Worm (Caenorhabditis elegans) whole organism, young adult: ENCODE results near the gene ZK899.1.

ENCODE experiments used
- B0035.1 ChIP-seq: sonication (generic microtip); optimal IDR thresholded peaks from 2 replicates; lab custom pipeline; 2016; ENCODE audit warnings: missing genetic modification characterization, mild to moderate bottlenecking, missing compliant biosample characterization, missing genotype, missing genetic modification reagents
- B0336.3 ChIP-seq: fragments of 200-800 bp; sonication (Bioruptor generic); IDR thresholded peaks from 2 replicates; pipeline ENCODE4 v1.3.6; 2022; ENCODE audit warnings: missing genetic modification characterization, missing compliant biosample characterization
- F52B5.7 ChIP-seq: sonication (generic microtip); optimal IDR thresholded peaks from 2 replicates; lab custom pipeline; 2016; ENCODE audit warnings: mild to moderate bottlenecking, missing genetic modification characterization, missing compliant biosample characterization
- F57A8.1 ChIP-seq: fragments of 200-800 bp; sonication (Bioruptor generic); optimal IDR thresholded peaks from 2 replicates; lab custom pipeline; 2018; ENCODE audit warnings: mild to moderate bottlenecking, missing genetic modification characterization, moderate library complexity, missing compliant biosample characterization
- K11D2.4 ChIP-seq: fragments of 200-800 bp; sonication (Bioruptor generic); IDR thresholded peaks from 2 replicates; pipeline ENCODE4 v1.3.6; 2022; ENCODE audit warnings: missing genetic modification reagents, missing genetic modification characterization, missing compliant biosample characterization
- K12H6.12 ChIP-seq: fragments of 200-800 bp; sonication (Bioruptor generic); optimal IDR thresholded peaks from 2 replicates; lab custom pipeline; 2018; ENCODE audit warnings: mild to moderate bottlenecking, missing genetic modification characterization, missing compliant biosample characterization
- T26A5.8 ChIP-seq: sonication (generic microtip); optimal IDR thresholded peaks from 2 replicates; lab custom pipeline; 2016; ENCODE audit warnings: missing genetic modification characterization, missing compliant biosample characterization
- Y67H2A.10 ChIP-seq: fragments of 200-800 bp; sonication (Bioruptor generic); conservative IDR thresholded peaks from 2 replicates; pipeline ENCODE4 v1.3.6; 2022; ENCODE audit warnings: missing genetic modification reagents, missing genetic modification characterization, missing compliant biosample characterization
- akir-1 ChIP-seq: fragments of 200-800 bp; sonication (Bioruptor generic); optimal IDR thresholded peaks from 2 replicates; lab custom pipeline; 2018; ENCODE audit warnings: mild to moderate bottlenecking, missing genetic modification characterization, moderate library complexity, missing compliant biosample characterization
- aptf-2 ChIP-seq: fragments of 200-800 bp; sonication (Bioruptor generic); conservative IDR thresholded peaks from 2 replicates; pipeline ENCODE4 v1.3.6; 2022; ENCODE audit warnings: missing genetic modification reagents, missing genetic modification characterization, missing compliant biosample characterization
- aptf-3 ChIP-seq: fragments of 200-800 bp; sonication (Bioruptor generic); IDR thresholded peaks from 2 replicates; pipeline ENCODE4 v1.3.6; 2022; ENCODE audit warnings: missing genetic modification characterization, missing compliant biosample characterization
- attf-3 ChIP-seq: fragments of 200-800 bp; sonication (Bioruptor generic); conservative IDR thresholded peaks from 2 replicates; pipeline ENCODE4 v1.3.6; 2022; ENCODE audit warnings: missing genetic modification reagents, missing genetic modification characterization, missing compliant biosample characterization
- bed-1 ChIP-seq: fragments of 200-800 bp; sonication (Bioruptor generic); IDR thresholded peaks from 2 replicates; pipeline ENCODE4 v1.3.6; 2022; ENCODE audit warnings: missing genetic modification reagents, missing genetic modification characterization, missing compliant biosample characterization
- ccch-3 ChIP-seq: fragments of 200-800 bp; sonication (Bioruptor generic); optimal IDR thresholded peaks from 2 replicates; lab custom pipeline; 2018; ENCODE audit warnings: mild to moderate bottlenecking, missing genetic modification characterization, missing compliant biosample characterization
- cebp-2 ChIP-seq: fragments of 200-800 bp; sonication (Bioruptor generic); IDR thresholded peaks from 2 replicates; pipeline ENCODE4 v1.3.6; 2022; ENCODE audit warnings: missing genetic modification characterization, missing compliant biosample characterization
- ceh-27 ChIP-seq: fragments of 200-800 bp; sonication (Bioruptor generic); optimal IDR thresholded peaks from 2 replicates; lab custom pipeline; 2018; ENCODE audit warnings: mild to moderate bottlenecking, missing genetic modification characterization, moderate library complexity, missing compliant biosample characterization
- ceh-40 ChIP-seq: fragments of 200-800 bp; sonication (Bioruptor generic); IDR thresholded peaks from 2 replicates; pipeline ENCODE4 v1.3.6; 2022; ENCODE audit warnings: missing genetic modification characterization, missing compliant biosample characterization
- ceh-58 ChIP-seq: fragments of 200-800 bp; sonication (Bioruptor generic); IDR thresholded peaks from 2 replicates; pipeline ENCODE4 v1.3.6; 2022; ENCODE audit warnings: missing genetic modification characterization, missing compliant biosample characterization
- die-1 ChIP-seq: sonication (generic microtip); optimal IDR thresholded peaks from 2 replicates; lab custom pipeline; 2016; ENCODE audit warnings: missing genotype, mild to moderate bottlenecking, missing genetic modification characterization, missing compliant biosample characterization
- dpff-1 ChIP-seq: sonication (generic microtip); optimal IDR thresholded peaks from 2 replicates; lab custom pipeline; 2017; ENCODE audit warnings: mild to moderate bottlenecking, missing genetic modification characterization, missing compliant biosample characterization
- ets-4 ChIP-seq: fragments of 200-800 bp; sonication (Bioruptor generic); optimal IDR thresholded peaks from 2 replicates; lab custom pipeline; 2018; ENCODE audit warnings: mild to moderate bottlenecking, missing genetic modification characterization, missing compliant biosample characterization
- fkh-3 ChIP-seq: sonication (generic microtip); optimal IDR thresholded peaks from 2 replicates; lab custom pipeline; 2016; ENCODE audit warnings: mild to moderate bottlenecking, missing genetic modification characterization, missing compliant biosample characterization
- hlh-26 ChIP-seq: fragments of 200-800 bp; sonication (Bioruptor generic); conservative IDR thresholded peaks from 2 replicates; pipeline ENCODE4 v1.3.6; 2022; ENCODE audit warnings: missing genetic modification reagents, missing genetic modification characterization, missing compliant biosample characterization
- hmg-1.2 ChIP-seq: fragments of 200-800 bp; sonication (Bioruptor generic); IDR thresholded peaks from 2 replicates; pipeline ENCODE4 v1.3.6; 2022; ENCODE audit warnings: missing genetic modification reagents, missing genetic modification characterization, missing compliant biosample characterization
- hrde-1 ChIP-seq: sonication (generic microtip); optimal IDR thresholded peaks from 2 replicates; lab custom pipeline; 2016; ENCODE audit warnings: missing genetic modification characterization, mild to moderate bottlenecking, missing compliant biosample characterization, moderate library complexity, missing genotype, missing genetic modification reagents, borderline replicate concordance
- lag-1 ChIP-seq: fragments of 200-800 bp; sonication (Bioruptor generic); IDR thresholded peaks from 2 replicates; pipeline ENCODE4 v1.3.6; 2022; ENCODE audit warnings: missing genetic modification reagents, missing genetic modification characterization, missing compliant biosample characterization
- lin-26 ChIP-seq: fragments of 200-800 bp; sonication (Bioruptor generic); IDR thresholded peaks from 2 replicates; pipeline ENCODE4 v1.3.6; 2022; ENCODE audit warnings: missing genetic modification reagents, missing genetic modification characterization, missing compliant biosample characterization
- lin-40 ChIP-seq: sonication (generic microtip); optimal IDR thresholded peaks from 2 replicates; lab custom pipeline; 2016; ENCODE audit warnings: missing genetic modification characterization, mild to moderate bottlenecking, missing compliant biosample characterization, missing genotype, missing genetic modification reagents
- lir-1 ChIP-seq: fragments of 200-800 bp; sonication (Bioruptor generic); conservative IDR thresholded peaks from 2 replicates; pipeline ENCODE4 v1.3.6; 2022; ENCODE audit warnings: missing genetic modification reagents, missing genetic modification characterization, missing compliant biosample characterization
- madf-6 ChIP-seq: fragments of 200-800 bp; sonication (Bioruptor generic); IDR thresholded peaks from 2 replicates; pipeline ENCODE4 v1.3.6; 2022; ENCODE audit warnings: missing genetic modification reagents, missing genetic modification characterization, missing compliant biosample characterization
- madf-8 ChIP-seq: fragments of 200-800 bp; sonication (Bioruptor generic); conservative IDR thresholded peaks from 2 replicates; pipeline ENCODE4 v1.3.6; 2022; ENCODE audit warnings: missing genetic modification reagents, missing genetic modification characterization, missing compliant biosample characterization
- mcd-1 ChIP-seq: fragments of 200-800 bp; sonication (Bioruptor generic); IDR thresholded peaks from 2 replicates; pipeline ENCODE4 v1.3.6; 2022; ENCODE audit warnings: missing genetic modification reagents, missing genetic modification characterization, missing compliant biosample characterization
- mel-28 ChIP-seq: sonication (generic microtip); optimal IDR thresholded peaks from 2 replicates; lab custom pipeline; 2016; ENCODE audit warnings: borderline replicate concordance, mild to moderate bottlenecking, missing genetic modification characterization, missing compliant biosample characterization
- nfyb-1 ChIP-seq: fragments of 200-800 bp; sonication (Bioruptor generic); IDR thresholded peaks from 2 replicates; pipeline ENCODE4 v1.3.6; 2022; ENCODE audit warnings: missing genetic modification reagents, missing genetic modification characterization, missing compliant biosample characterization
- nhr-27 ChIP-seq: fragments of 200-800 bp; sonication (Bioruptor generic); optimal IDR thresholded peaks from 2 replicates; lab custom pipeline; 2018; ENCODE audit warnings: mild to moderate bottlenecking, missing genetic modification characterization, moderate library complexity, missing compliant biosample characterization
- nhr-80 ChIP-seq: sonication (generic microtip); optimal IDR thresholded peaks from 2 replicates; lab custom pipeline; 2016; ENCODE audit warnings: missing genetic modification characterization, missing compliant biosample characterization
- pha-4 ChIP-seq: fragments of 150-350 bp; sonication (generic microtip); optimal IDR thresholded peaks from 2 replicates; lab custom pipeline; 2014; ENCODE audit warnings: missing biosample characterization, missing genetic modification reagents, missing genetic modification characterization
- rcor-1 ChIP-seq: fragments of 200-800 bp; sonication (Bioruptor generic); IDR thresholded peaks from 2 replicates; pipeline ENCODE4 v1.3.6; 2022; ENCODE audit warnings: missing genetic modification reagents, missing genetic modification characterization, missing compliant biosample characterization
- snpc-1.3 ChIP-seq: sonication (generic microtip); optimal IDR thresholded peaks from 2 replicates; lab custom pipeline; 2017; ENCODE audit warnings: missing genetic modification characterization, mild to moderate bottlenecking, missing compliant biosample characterization, antibody characterized with exemption, moderate library complexity, missing genotype, missing genetic modification reagents; ENCODE audit not compliant: insufficient read depth
- snpc-4 ChIP-seq, 5 experiments: fragments of 150-350 bp in 1 of 5; sonication (generic microtip) in 4 of 5; optimal IDR thresholded peaks; 2 replicates each; lab custom pipeline; 2014 to 2018; ENCODE audit warnings: missing genetic modification characterization in 5 of 5, missing biosample characterization in 3 of 5, antibody characterized with exemption in 2 of 5, mild to moderate bottlenecking in 2 of 5, missing compliant biosample characterization in 2 of 5, missing genotype in 2 of 5, moderate library complexity in 2 of 5, missing genetic modification reagents in 1 of 5
- sptf-2 ChIP-seq: fragments of 200-800 bp; sonication (Bioruptor generic); optimal IDR thresholded peaks from 2 replicates; lab custom pipeline; 2018; ENCODE audit warnings: mild to moderate bottlenecking, missing genetic modification characterization, missing compliant biosample characterization
- tbp1 ChIP-seq: fragments of 200-800 bp; sonication (Bioruptor generic); optimal IDR thresholded peaks from 2 replicates; lab custom pipeline; 2018; ENCODE audit warnings: mild to moderate bottlenecking, missing genetic modification characterization, missing compliant biosample characterization
- tbx-9 ChIP-seq: sonication (generic microtip); optimal IDR thresholded peaks from 2 replicates; lab custom pipeline; 2016; ENCODE audit warnings: borderline replicate concordance, missing genetic modification characterization, inconsistent platforms, missing compliant biosample characterization
- tlf-1 ChIP-seq: fragments of 200-800 bp; sonication (Bioruptor generic); optimal IDR thresholded peaks from 2 replicates; lab custom pipeline; 2018; ENCODE audit warnings: mild to moderate bottlenecking, missing genetic modification characterization, missing compliant biosample characterization
- unc-62 ChIP-seq: fragments of 150-350 bp; optimal IDR thresholded peaks from 2 replicates; lab custom pipeline; 2014; ENCODE audit warnings: missing biosample characterization, missing genetic modification reagents, missing genetic modification characterization
- zfh-2 ChIP-seq: fragments of 200-800 bp; sonication (Bioruptor generic); conservative IDR thresholded peaks from 2 replicates; pipeline ENCODE4 v1.3.6; 2022; ENCODE audit warnings: missing genetic modification reagents, missing genetic modification characterization, missing compliant biosample characterization
- zim-3 ChIP-seq: sonication (generic microtip); optimal IDR thresholded peaks from 2 replicates; lab custom pipeline; 2017; ENCODE audit warnings: mild to moderate bottlenecking, missing genetic modification characterization, moderate library complexity, missing compliant biosample characterization
- ztf-22 ChIP-seq: fragments of 200-800 bp; sonication (Bioruptor generic); optimal IDR thresholded peaks from 2 replicates; lab custom pipeline; 2018; ENCODE audit warnings: mild to moderate bottlenecking, missing genetic modification characterization, moderate library complexity, missing compliant biosample characterization

Gene ZK899.1

ce11 chrX:9467573-9467972 lies 21.1 kb downstream of the ZK899.1 start (continued):
- TF ChIP-seq lag-1 (GFP tag; lab: Robert Waterston, UW) (no peak), hmg-1.2 (peak; percentile 84), fkh-3 (no peak), F57A8.1 (GFP tag; lab: Kevin White, UChicago) (no peak), akir-1 (GFP tag; lab: Kevin White, UChicago) (no peak), dpff-1 (no peak), die-1 (tag; lab: Kevin White, UChicago) (peak; percentile 86), mcd-1 (peak; percentile 65), ccch-3 (no peak), ets-4 (GFP tag; lab: Kevin White, UChicago) (no peak), zfh-2 (GFP tag; lab: Robert Waterston, UW) (no peak), tbp1 (peak; percentile 94), rcor-1 (peak; percentile 85), madf-6 (no peak), nfyb-1 (GFP tag; lab: Robert Waterston, UW) (peak; percentile 80), cebp-2 (GFP tag; lab: Robert Waterston, UW) (no peak), tlf-1 (GFP tag; lab: Kevin White, UChicago) (peak; percentile 47), nhr-80 (tag; lab: Kevin White, UChicago) (peak; percentile 13), Y67H2A.10 (no peak), B0336.3 (no peak; the same call in 1 of the 2 replicates), hlh-26 (GFP tag; lab: Robert Waterston, UW) (no peak), F52B5.7 (tag; lab: Kevin White, UChicago) (no peak), snpc-4 (GFP tag; optimal IDR thresholded peaks at IDR 0.05; lab: Kevin White, UChicago) (peak; percentile 64), snpc-4 (tag; optimal IDR thresholded peaks at IDR 0.05; lab: Kevin White, UChicago) (peak in 2 of 4 experiments; percentile 40 to 81), mel-28 (no peak), K11D2.4 (GFP tag; lab: Robert Waterston, UW) (peak; percentile 78), ceh-58 (GFP tag; lab: Robert Waterston, UW) (no peak), snpc-1.3 (tag; lab: Kevin White, UChicago) (peak; percentile 75), nhr-27 (tag; lab: Kevin White, UChicago) (peak; percentile 34), unc-62 (no peak), bed-1 (GFP tag; lab: Robert Waterston, UW) (no peak), tbx-9 (tag; lab: Kevin White, UChicago) (peak; percentile 36), aptf-3 (GFP tag; lab: Robert Waterston, UW) (no peak; the same call in 1 of the 2 replicates), lir-1 (no peak; the same call in 1 of the 2 replicates), attf-3 (GFP tag; lab: Robert Waterston, UW) (peak; percentile 44), zim-3 (tag; lab: Kevin White, UChicago) (peak; percentile 63), hrde-1 (tag; lab: Kevin White, UChicago) (peak; percentile 45), lin-26 (peak; percentile 90), ceh-40 (GFP tag; lab: Robert Waterston, UW) (peak; percentile 79; the same call in 1 of the 2 replicates), B0035.1 (tag; lab: Kevin White, UChicago) (peak; percentile 80), ceh-27 (peak; percentile 59), lin-40 (tag; lab: Kevin White, UChicago) (peak; percentile 93), pha-4 (tag; lab: Kevin White, UChicago) (no peak), K12H6.12 (peak; percentile 37), sptf-2 (no peak), madf-8 (GFP tag; lab: Robert Waterston, UW) (no peak), aptf-2 (no peak), ztf-22 (GFP tag; lab: Kevin White, UChicago) (no peak), T26A5.8 (tag; lab: Kevin White, UChicago) (no peak)
